Fruit fly (Drosophila melanogaster): ENCODE measurements around the gene ds.

Gene ds

dm6 chr2L:721757-722156 is 7.0 kb upstream of the ds start:
- TF ChIP-seq insv (optimal IDR thresholded peaks at IDR 0.05) (no peak), ttk (optimal IDR thresholded peaks at IDR 0.05) (no peak), Myc (optimal IDR thresholded peaks at IDR 0.05) (no peak), psq (optimal IDR thresholded peaks at IDR 0.05) (no peak), h (optimal IDR thresholded peaks at IDR 0.05) (no peak), Sin3A (optimal IDR thresholded peaks at IDR 0.05) (no peak)

- no peak for TF ChIP-seq h (optimal IDR thresholded peaks at IDR 0.05)
- no peak for TF ChIP-seq psq (optimal IDR thresholded peaks at IDR 0.05)
- no peak for TF ChIP-seq Myc (optimal IDR thresholded peaks at IDR 0.05)
- no peak for TF ChIP-seq ttk (optimal IDR thresholded peaks at IDR 0.05)
- TF ChIP-seq Sin3A (optimal IDR thresholded peaks at IDR 0.05) = no peak
- TF ChIP-seq insv (optimal IDR thresholded peaks at IDR 0.05) = no peak
Observed at dm6 chr2L:718280-718871, 3.6 kb upstream of the ds start.

- TF ChIP-seq ttk (optimal IDR thresholded peaks at IDR 0.05) (no peak), psq (optimal IDR thresholded peaks at IDR 0.05) (no peak), Sin3A (optimal IDR thresholded peaks at IDR 0.05) (no peak), h (optimal IDR thresholded peaks at IDR 0.05) (no peak), Myc (optimal IDR thresholded peaks at IDR 0.05) (no peak), insv (optimal IDR thresholded peaks at IDR 0.05) (no peak)
Observed at dm6 chr2L:717783-718182, 3.0 kb upstream of the ds start.

- TF ChIP-seq Sin3A (optimal IDR thresholded peaks at IDR 0.05) = no peak
- TF ChIP-seq insv (optimal IDR thresholded peaks at IDR 0.05) = no peak
- no peak for TF ChIP-seq ttk (optimal IDR thresholded peaks at IDR 0.05)
- no peak for TF ChIP-seq h (optimal IDR thresholded peaks at IDR 0.05)
- no peak for TF ChIP-seq Myc (optimal IDR thresholded peaks at IDR 0.05)
- TF ChIP-seq psq (optimal IDR thresholded peaks at IDR 0.05) = no peak
Observed at dm6 chr2L:716547-716946, 1.8 kb upstream of the ds start.

dm6 chr2L:715489-715849 is 686 bp upstream of the ds start:
- TF ChIP-seq Sin3A (optimal IDR thresholded peaks at IDR 0.05) = no peak
- TF ChIP-seq insv (optimal IDR thresholded peaks at IDR 0.05) = no peak
- no peak for TF ChIP-seq h (optimal IDR thresholded peaks at IDR 0.05)
- no peak for TF ChIP-seq ttk (optimal IDR thresholded peaks at IDR 0.05)
- no peak for TF ChIP-seq psq (optimal IDR thresholded peaks at IDR 0.05)

- TF ChIP-seq psq (optimal IDR thresholded peaks at IDR 0.05) = no peak
- no peak for TF ChIP-seq Sin3A (optimal IDR thresholded peaks at IDR 0.05)
- TF ChIP-seq insv (optimal IDR thresholded peaks at IDR 0.05) = no peak
- TF ChIP-seq ttk (optimal IDR thresholded peaks at IDR 0.05) = no peak
- TF ChIP-seq h (optimal IDR thresholded peaks at IDR 0.05) = no peak
- TF ChIP-seq Myc (optimal IDR thresholded peaks at IDR 0.05) = no peak
Observed at dm6 chr2L:713232-713631, 1.6 kb downstream of the ds start.

dm6 chr2L:712281-712680 is 2.5 kb downstream of the ds start:
- no peak for TF ChIP-seq h (optimal IDR thresholded peaks at IDR 0.05)
- no peak for TF ChIP-seq Sin3A (optimal IDR thresholded peaks at IDR 0.05)
- TF ChIP-seq insv (optimal IDR thresholded peaks at IDR 0.05) = no peak
- no peak for TF ChIP-seq ttk (optimal IDR thresholded peaks at IDR 0.05)
- TF ChIP-seq psq (optimal IDR thresholded peaks at IDR 0.05) = no peak
- no peak for TF ChIP-seq Myc (optimal IDR thresholded peaks at IDR 0.05)

- TF ChIP-seq Myc (optimal IDR thresholded peaks at IDR 0.05) = no peak
Observed at dm6 chr2L:705216-705615, 9.6 kb downstream of the ds start.

- TF ChIP-seq insv (optimal IDR thresholded peaks at IDR 0.05) (no peak), Myc (optimal IDR thresholded peaks at IDR 0.05) (no peak), ttk (optimal IDR thresholded peaks at IDR 0.05) (no peak), Sin3A (optimal IDR thresholded peaks at IDR 0.05) (no peak), h (optimal IDR thresholded peaks at IDR 0.05) (no peak), psq (optimal IDR thresholded peaks at IDR 0.05) (no peak)
Observed at dm6 chr2L:701868-702327, 12.9 kb downstream of the ds start.

- TF ChIP-seq Myc (optimal IDR thresholded peaks at IDR 0.05) (no peak), psq (optimal IDR thresholded peaks at IDR 0.05) (no peak), Sin3A (optimal IDR thresholded peaks at IDR 0.05) (no peak), h (optimal IDR thresholded peaks at IDR 0.05) (no peak), insv (optimal IDR thresholded peaks at IDR 0.05) (no peak), ttk (optimal IDR thresholded peaks at IDR 0.05) (no peak)
Observed at dm6 chr2L:700787-701186, 14.0 kb downstream of the ds start.

dm6 chr2L:698058-698457 is 16.7 kb downstream of the ds start:
- TF ChIP-seq Myc (optimal IDR thresholded peaks at IDR 0.05) (no peak), psq (optimal IDR thresholded peaks at IDR 0.05) (no peak), ttk (optimal IDR thresholded peaks at IDR 0.05) (no peak), insv (optimal IDR thresholded peaks at IDR 0.05) (no peak), h (optimal IDR thresholded peaks at IDR 0.05) (no peak), Sin3A (optimal IDR thresholded peaks at IDR 0.05) (no peak)

dm6 chr2L:697608-698007 is 17.2 kb downstream of the ds start:
- TF ChIP-seq Sin3A (optimal IDR thresholded peaks at IDR 0.05) (no peak), ttk (optimal IDR thresholded peaks at IDR 0.05) (no peak), insv (optimal IDR thresholded peaks at IDR 0.05) (no peak), psq (optimal IDR thresholded peaks at IDR 0.05) (no peak), Myc (optimal IDR thresholded peaks at IDR 0.05) (no peak), h (optimal IDR thresholded peaks at IDR 0.05) (no peak)

- TF ChIP-seq Sin3A (optimal IDR thresholded peaks at IDR 0.05) (no peak), h (optimal IDR thresholded peaks at IDR 0.05) (no peak), insv (optimal IDR thresholded peaks at IDR 0.05) (no peak), ttk (optimal IDR thresholded peaks at IDR 0.05) (no peak), psq (optimal IDR thresholded peaks at IDR 0.05) (no peak), Myc (optimal IDR thresholded peaks at IDR 0.05) (no peak)
Observed at dm6 chr2L:696495-696894, 18.3 kb downstream of the ds start.

Data from Kc167 (cell line).